Worm (Caenorhabditis elegans) whole organism, L2 larva: Measurements from ENCODE around the gene C13A2.1.

ENCODE experiments used
- R02D3.7 ChIP-seq: fragments of 150-350 bp; optimal IDR thresholded peaks from 2 replicates; lab custom pipeline; 2014; ENCODE audit warnings: missing biosample characterization, missing genetic modification characterization
- Y55F3AM.14 ChIP-seq: fragments of 200-800 bp; sonication (Bioruptor generic); optimal IDR thresholded peaks from 2 replicates; lab custom pipeline; 2018; ENCODE audit warnings: mild to moderate bottlenecking, missing genetic modification characterization, missing compliant biosample characterization
- ZK546.5 ChIP-seq: sonication (generic microtip); optimal IDR thresholded peaks from 2 replicates; lab custom pipeline; 2017; ENCODE audit warnings: missing biosample characterization, missing genetic modification characterization
- ama-1 ChIP-seq: fragments of 150-350 bp; optimal IDR thresholded peaks from 2 replicates; lab custom pipeline; 2018; ENCODE audit warnings: inconsistent platforms
- blmp-1 ChIP-seq: sonication (generic microtip); optimal IDR thresholded peaks from 2 replicates; lab custom pipeline; 2017; ENCODE audit warnings: missing genetic modification characterization, mild to moderate bottlenecking, missing compliant biosample characterization, antibody characterized with exemption, moderate library complexity; ENCODE audit not compliant: insufficient read depth
- ceh-16 ChIP-seq: fragments of 150-350 bp; optimal IDR thresholded peaks from 2 replicates; lab custom pipeline; 2014; ENCODE audit warnings: missing biosample characterization, missing genetic modification characterization
- dmd-4 ChIP-seq: sonication (generic microtip); optimal IDR thresholded peaks from 2 replicates; lab custom pipeline; 2017; ENCODE audit warnings: missing biosample characterization, missing genetic modification characterization
- egl-27 ChIP-seq: sonication (generic microtip); optimal IDR thresholded peaks from 3 replicates; lab custom pipeline; 2017; ENCODE audit warnings: missing biosample characterization, missing genetic modification reagents, missing genetic modification characterization
- elt-1 ChIP-seq: fragments of 150-350 bp; optimal IDR thresholded peaks from 2 replicates; lab custom pipeline; 2014; ENCODE audit warnings: missing biosample characterization, missing genetic modification characterization
- fos-1 ChIP-seq: fragments of 150-350 bp; optimal IDR thresholded peaks from 2 replicates; lab custom pipeline; 2014; ENCODE audit warnings: missing biosample characterization, missing genetic modification characterization
- gmeb-1 ChIP-seq: fragments of 150-350 bp; optimal IDR thresholded peaks from 2 replicates; lab custom pipeline; 2014; ENCODE audit warnings: missing biosample characterization, missing genetic modification characterization
- lin-11 ChIP-seq: fragments of 150-350 bp; sonication (generic microtip); optimal IDR thresholded peaks from 2 replicates; lab custom pipeline; 2014; ENCODE audit warnings: missing biosample characterization, missing genetic modification characterization, inconsistent platforms, mixed read lengths
- lin-13 ChIP-seq: fragments of 150-350 bp; optimal IDR thresholded peaks from 2 replicates; lab custom pipeline; 2014; ENCODE audit warnings: missing biosample characterization, missing genetic modification reagents, missing genetic modification characterization
- lin-39 ChIP-seq: fragments of 150-350 bp; optimal IDR thresholded peaks from 2 replicates; lab custom pipeline; 2014; ENCODE audit warnings: missing biosample characterization, missing genetic modification reagents, missing genetic modification characterization
- lsy-2 ChIP-seq, 2 experiments: fragments of 150-350 bp in 1 of 2; sonication (generic microtip) in 1 of 2; optimal IDR thresholded peaks; 2 replicates each; lab custom pipeline; 2014 to 2017; ENCODE audit warnings: missing biosample characterization in 2 of 2, missing genetic modification characterization in 2 of 2
- mab-5 ChIP-seq: fragments of 150-350 bp; optimal IDR thresholded peaks from 2 replicates; lab custom pipeline; 2014; ENCODE audit warnings: missing biosample characterization, missing genetic modification characterization
- mbf-1 ChIP-seq: sonication (generic microtip); optimal IDR thresholded peaks from 2 replicates; lab custom pipeline; 2017; ENCODE audit warnings: missing biosample characterization, missing genetic modification characterization
- mdl-1 ChIP-seq, 2 experiments: fragments of 150-350 bp in 1 of 2; sonication (generic microtip) in 1 of 2; optimal IDR thresholded peaks; 2 replicates each; lab custom pipeline; 2017; ENCODE audit warnings: missing biosample characterization in 2 of 2, missing genetic modification characterization in 2 of 2
- nhr-10 ChIP-seq: sonication (generic microtip); optimal IDR thresholded peaks from 2 replicates; lab custom pipeline; 2017; ENCODE audit warnings: missing biosample characterization, missing genetic modification characterization
- nhr-12 ChIP-seq: fragments of 150-350 bp; optimal IDR thresholded peaks from 2 replicates; lab custom pipeline; 2014; ENCODE audit warnings: missing biosample characterization, missing genetic modification characterization
- nhr-129 ChIP-seq: fragments of 150-350 bp; optimal IDR thresholded peaks from 2 replicates; lab custom pipeline; 2014; ENCODE audit warnings: missing biosample characterization, missing genetic modification characterization
- nhr-23 ChIP-seq: fragments of 150-350 bp; optimal IDR thresholded peaks from 2 replicates; lab custom pipeline; 2014; ENCODE audit warnings: missing biosample characterization, missing genetic modification reagents, missing genetic modification characterization
- nhr-237 ChIP-seq: fragments of 150-350 bp; optimal IDR thresholded peaks from 2 replicates; lab custom pipeline; 2014; ENCODE audit warnings: missing biosample characterization, missing genetic modification characterization
- nhr-25 ChIP-seq: fragments of 150-350 bp; sonication (generic microtip); optimal IDR thresholded peaks from 3 replicates; lab custom pipeline; 2014; ENCODE audit warnings: missing biosample characterization, missing genetic modification characterization
- nhr-6 ChIP-seq: fragments of 150-350 bp; optimal IDR thresholded peaks from 2 replicates; lab custom pipeline; 2014; ENCODE audit warnings: missing biosample characterization, missing genetic modification characterization
- nhr-77 ChIP-seq: fragments of 150-350 bp; optimal IDR thresholded peaks from 2 replicates; lab custom pipeline; 2014; ENCODE audit warnings: missing biosample characterization, missing genetic modification characterization
- sem-4 ChIP-seq: fragments of 150-350 bp; optimal IDR thresholded peaks from 2 replicates; lab custom pipeline; 2014; ENCODE audit warnings: missing biosample characterization, missing genetic modification reagents, missing genetic modification characterization
- skn-1 ChIP-seq: sonication (generic microtip); optimal IDR thresholded peaks from 2 replicates; lab custom pipeline; 2017; ENCODE audit warnings: missing biosample characterization, missing genetic modification characterization
- sma-9 ChIP-seq, 2 experiments: fragments of 150-350 bp in 1 of 2; sonication (generic microtip) in 1 of 2; optimal IDR thresholded peaks; 2 replicates each; lab custom pipeline; 2014 to 2016; ENCODE audit warnings: missing genetic modification characterization in 2 of 2, mild to moderate bottlenecking in 1 of 2, missing biosample characterization in 1 of 2, missing compliant biosample characterization in 1 of 2, missing genetic modification reagents in 1 of 2, moderate library complexity in 1 of 2
- snpc-4 ChIP-seq: fragments of 150-350 bp; optimal IDR thresholded peaks from 2 replicates; lab custom pipeline; 2014; ENCODE audit warnings: missing biosample characterization, missing genetic modification characterization
- unc-55 ChIP-seq: fragments of 150-350 bp; sonication (generic microtip); optimal IDR thresholded peaks from 3 replicates; lab custom pipeline; 2014; ENCODE audit warnings: missing biosample characterization, missing genetic modification reagents, missing genetic modification characterization
- zag-1 ChIP-seq: fragments of 150-350 bp; optimal IDR thresholded peaks from 2 replicates; lab custom pipeline; 2014; ENCODE audit warnings: missing biosample characterization, missing genetic modification characterization
- ztf-11 ChIP-seq: sonication (generic microtip); optimal IDR thresholded peaks from 2 replicates; lab custom pipeline; 2017; ENCODE audit warnings: missing biosample characterization, missing genetic modification characterization

Gene C13A2.1

DNA sequence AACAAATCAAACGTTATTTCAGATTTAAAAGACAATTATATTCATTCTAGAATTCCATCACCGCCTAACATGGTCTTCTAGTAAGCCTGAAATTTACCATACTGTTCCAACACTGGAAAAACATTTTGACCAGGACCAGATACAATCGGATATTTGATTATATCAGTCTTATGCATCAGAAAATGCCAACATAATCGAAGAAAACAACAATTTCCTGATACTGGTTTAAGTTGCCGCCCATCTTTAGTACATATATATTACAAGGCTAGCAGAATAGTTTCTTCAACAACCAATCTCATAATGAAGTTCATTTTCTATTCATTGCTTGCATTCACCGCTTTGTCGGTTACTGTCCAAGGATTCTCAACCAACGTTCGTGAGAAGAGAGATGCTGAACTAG lies 29.8 kb upstream of the C13A2.1 start, which contains the start of gene C13A2.12:
Gene C13A2.12 (plus strand): TSS at position 301 of the 400 bp plus-strand sequence.
- no peak for TF ChIP-seq elt-1 (tag; lab: Kevin White, UChicago)

DNA sequence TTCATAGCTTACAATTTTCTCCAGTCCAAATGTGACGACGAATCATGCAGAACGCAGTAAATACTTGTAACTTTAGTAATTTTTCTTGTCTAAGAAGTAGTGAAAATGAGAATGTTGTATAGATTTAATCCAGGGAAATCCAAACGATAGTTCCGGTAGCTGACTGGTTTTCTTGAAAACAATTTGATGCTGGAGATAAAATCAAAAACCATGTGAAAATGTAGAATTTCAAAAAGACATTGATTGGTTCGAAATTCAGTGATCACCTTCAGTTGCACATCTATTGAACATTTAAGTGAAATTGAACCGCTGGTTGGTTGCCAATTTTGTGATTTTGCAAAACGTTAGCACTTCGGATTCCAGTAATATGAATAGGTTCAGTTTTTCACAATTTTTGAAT lies 24.8 kb upstream of the C13A2.1 start, which contains the start of gene C13A2.9:
Gene C13A2.9 (minus strand): TSS at position 101 of the 400 bp plus-strand sequence.
- no peak for TF ChIP-seq nhr-6 (tag; lab: Kevin White, UChicago)
- TF ChIP-seq lin-11 (tag; lab: Kevin White, UChicago) = no peak
- TF ChIP-seq egl-27 (tag; lab: Kevin White, UChicago) = no peak
- TF ChIP-seq ceh-16 (tag; lab: Kevin White, UChicago) = no peak
- TF ChIP-seq mab-5 = no peak
- no peak for TF ChIP-seq ama-1
- no peak for TF ChIP-seq ztf-11 (tag; lab: Kevin White, UChicago)
- TF ChIP-seq mdl-1 (tag; optimal IDR thresholded peaks at IDR 0.05; lab: Kevin White, UChicago) = no peak
- TF ChIP-seq lin-39 (tag; lab: Kevin White, UChicago) = no peak
- TF ChIP-seq sem-4 (tag; lab: Kevin White, UChicago) = no peak

- no peak for TF ChIP-seq gmeb-1 (tag; lab: Kevin White, UChicago)
- TF ChIP-seq nhr-10 (tag; lab: Kevin White, UChicago) = no peak
- TF ChIP-seq sma-9 (GFP tag; optimal IDR thresholded peaks at IDR 0.05; lab: Kevin White, UChicago) = no peak
- TF ChIP-seq sma-9 (tag; optimal IDR thresholded peaks at IDR 0.05; lab: Kevin White, UChicago) = no peak
- no peak for TF ChIP-seq zag-1 (tag; lab: Kevin White, UChicago)
- no peak for TF ChIP-seq lin-13
- TF ChIP-seq ztf-11 (tag; lab: Kevin White, UChicago) = no peak
- TF ChIP-seq Y55F3AM.14 (GFP tag; lab: Kevin White, UChicago) = no peak
- no peak for TF ChIP-seq fos-1 (tag; lab: Kevin White, UChicago)
- no peak for TF ChIP-seq snpc-4
- TF ChIP-seq nhr-237 (tag; lab: Kevin White, UChicago) = no peak
- no peak for TF ChIP-seq nhr-77 (tag; lab: Kevin White, UChicago)
- no peak for TF ChIP-seq nhr-23 (tag; lab: Kevin White, UChicago)
- no peak for TF ChIP-seq ama-1
- TF ChIP-seq ZK546.5 (tag; lab: Kevin White, UChicago) = no peak
- no peak for TF ChIP-seq lsy-2 (tag; optimal IDR thresholded peaks at IDR 0.05; lab: Kevin White, UChicago)
- TF ChIP-seq elt-1 (tag; lab: Kevin White, UChicago) = no peak
Observed at ce11 chrV:7266021-7266420, 22.8 kb upstream of the C13A2.1 start, which contains the start of gene C13A2.7. Gene C13A2.7 (plus strand): TSS chrV:7266321.

ce11 chrV:7269399-7269798 lies 19.4 kb upstream of the C13A2.1 start, which contains the start of gene C13A2.6:
Gene C13A2.6 (plus strand): TSS chrV:7269699.
- TF ChIP-seq ceh-16 (tag; lab: Kevin White, UChicago) (no peak), nhr-6 (tag; lab: Kevin White, UChicago) (no peak), sma-9 (GFP tag; optimal IDR thresholded peaks at IDR 0.05; lab: Kevin White, UChicago) (no peak), sma-9 (tag; optimal IDR thresholded peaks at IDR 0.05; lab: Kevin White, UChicago) (no peak), Y55F3AM.14 (GFP tag; lab: Kevin White, UChicago) (no peak), ama-1 (no peak), egl-27 (tag; lab: Kevin White, UChicago) (no peak), nhr-129 (tag; lab: Kevin White, UChicago) (no peak)

DNA sequence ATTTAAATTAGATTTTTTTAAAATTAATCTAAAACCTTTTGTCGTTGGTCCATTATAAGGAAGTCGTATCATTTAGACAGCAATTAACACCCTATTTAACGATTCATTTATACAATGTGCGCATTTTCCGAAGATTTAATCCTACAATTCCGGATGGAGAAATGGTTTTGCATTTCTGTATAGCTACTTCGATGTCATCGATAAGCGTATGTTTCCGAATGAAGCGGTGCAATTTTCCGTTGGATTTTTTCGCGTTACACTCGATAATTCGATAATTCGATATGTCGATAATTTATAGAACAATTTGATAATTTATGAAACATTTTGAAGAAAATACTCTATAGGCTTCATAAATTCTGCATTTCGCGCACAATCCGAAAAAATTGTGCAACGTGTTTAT lies 13.8 kb upstream of the C13A2.1 start, which contains the start of gene C13A2.10:
Gene C13A2.10 (minus strand): TSS at position 101 of the 400 bp plus-strand sequence.
- no peak for TF ChIP-seq mbf-1 (tag; lab: Kevin White, UChicago)
- no peak for TF ChIP-seq zag-1 (tag; lab: Kevin White, UChicago)
- TF ChIP-seq R02D3.7 = no peak
- TF ChIP-seq lin-39 (tag; lab: Kevin White, UChicago) = no peak
- TF ChIP-seq ama-1 = no peak
- TF ChIP-seq nhr-10 (tag; lab: Kevin White, UChicago) = no peak
- TF ChIP-seq elt-1 (tag; lab: Kevin White, UChicago) = no peak
- TF ChIP-seq fos-1 (tag; lab: Kevin White, UChicago) = no peak
- no peak for TF ChIP-seq blmp-1 (tag; lab: Kevin White, UChicago)
- TF ChIP-seq nhr-6 (tag; lab: Kevin White, UChicago) = no peak
- no peak for TF ChIP-seq unc-55 (GFP tag; lab: Kevin White, UChicago)
- TF ChIP-seq nhr-12 = no peak
- TF ChIP-seq nhr-25 (tag; lab: Kevin White, UChicago) = no peak
- TF ChIP-seq nhr-77 (tag; lab: Kevin White, UChicago) = no peak
- no peak for TF ChIP-seq lin-13
- TF ChIP-seq lin-11 (tag; lab: Kevin White, UChicago) = no peak
- TF ChIP-seq dmd-4 (tag; lab: Kevin White, UChicago) = no peak
- no peak for TF ChIP-seq mdl-1 (tag; optimal IDR thresholded peaks at IDR 0.05; lab: Kevin White, UChicago)
- no peak for TF ChIP-seq gmeb-1 (tag; lab: Kevin White, UChicago)
- no peak for TF ChIP-seq skn-1
